Worm (Caenorhabditis elegans): ENCODE data around the gene F38H4.5.

ce11 chrIV:11833456-11833855 is 18.5 kb upstream of the F38H4.5 start, which contains the start of gene M117.4:
- no peak for TF ChIP-seq B0019.2 (GFP tag; conservative IDR thresholded peaks at IDR 0.05)
- no peak for TF ChIP-seq unc-62 (GFP tag; optimal IDR thresholded peaks at IDR 0.05)
- no peak for TF ChIP-seq ceh-27 (GFP tag; optimal IDR thresholded peaks at IDR 0.05)
- TF ChIP-seq nhr-80 (tag; optimal IDR thresholded peaks at IDR 0.05), result no peak

Data from whole organism, young adult.